Fruit fly (Drosophila melanogaster): ENCODE results near the gene Ip259.

The Ip259 gene

dm6 chr2L:10430802-10431476, 22.8 kb downstream of the Ip259 start, which contains the start of the genes Bug22 and TfIIB (continued):
- peak; percentile 5 for TF ChIP-seq CG3163 (GFP tag; optimal IDR thresholded peaks at IDR 0.05)
- TF ChIP-seq sc (optimal IDR thresholded peaks at IDR 0.05), result no peak
- no peak for TF ChIP-seq sc (GFP tag; optimal IDR thresholded peaks at IDR 0.05)
- TF ChIP-seq CrebB (tag; optimal IDR thresholded peaks at IDR 0.05), result peak; percentile 14
- peak; percentile 47 for TF ChIP-seq Fer1 (GFP tag; optimal IDR thresholded peaks at IDR 0.05)
- peak; percentile 27 for TF ChIP-seq CG8089 (GFP tag; optimal IDR thresholded peaks at IDR 0.05)
- TF ChIP-seq TFAM (GFP tag; optimal IDR thresholded peaks at IDR 0.05), result no peak
- TF ChIP-seq CG34376 (GFP tag; optimal IDR thresholded peaks at IDR 0.05), result peak; percentile 41
- TF ChIP-seq crp (GFP tag; optimal IDR thresholded peaks at IDR 0.05), result peak in 1 of 2 experiments; percentile 38
- peak; percentile 27 for TF ChIP-seq Bdp1 (GFP tag; optimal IDR thresholded peaks at IDR 0.05)
- no peak for TF ChIP-seq bigmax (GFP tag; optimal IDR thresholded peaks at IDR 0.05)
- TF ChIP-seq CG11247 (GFP tag; IDR thresholded peaks at IDR 0.05), result peak; percentile 58; the same call in 1 of the 2 replicates
- peak; percentile 74 for TF ChIP-seq Sry-δ (GFP tag; optimal IDR thresholded peaks at IDR 0.05)
- peak; percentile 62 for TF ChIP-seq CG13624 (GFP tag; optimal IDR thresholded peaks at IDR 0.05)
- TF ChIP-seq CG14860 (GFP tag; IDR thresholded peaks at IDR 0.05; ENCODE audit: partially characterized antibody), result 0 out of 3 replicates have a peak, but pooled peaks have one; percentile 49
- no peak for TF ChIP-seq kni (GFP tag; optimal IDR thresholded peaks at IDR 0.05)
- TF ChIP-seq CG8388 (GFP tag; optimal IDR thresholded peaks at IDR 0.05), result peak; percentile 45
- no peak for TF ChIP-seq CG12071 (GFP tag; optimal IDR thresholded peaks at IDR 0.05)
- TF ChIP-seq Doc2 (GFP tag; IDR thresholded peaks at IDR 0.05), result no peak
- peak; percentile 81 for TF ChIP-seq CHES-1-like (GFP tag; optimal IDR thresholded peaks at IDR 0.05)
- TF ChIP-seq Hand (GFP tag; optimal IDR thresholded peaks at IDR 0.05), result no peak
- no peak for TF ChIP-seq dmrt99B (tag; optimal IDR thresholded peaks at IDR 0.05)
- peak; percentile 94 for TF ChIP-seq Med (GFP tag)
- no peak for TF ChIP-seq Neu2 (GFP tag; optimal IDR thresholded peaks at IDR 0.05; ENCODE audit: borderline replicate concordance)
- peak; percentile 25 for TF ChIP-seq CG7987 (GFP tag; optimal IDR thresholded peaks at IDR 0.05)
- no peak for TF ChIP-seq CG8281 (tag; optimal IDR thresholded peaks at IDR 0.05)
- TF ChIP-seq CG10209 (GFP tag; optimal IDR thresholded peaks at IDR 0.05), result peak; percentile 52
- TF ChIP-seq CG4424 (GFP tag; optimal IDR thresholded peaks at IDR 0.05), result peak; percentile 75
- peak; percentile 28 for TF ChIP-seq CG12219 (GFP tag; optimal IDR thresholded peaks at IDR 0.05)
- no peak for TF ChIP-seq Usf (GFP tag; optimal IDR thresholded peaks at IDR 0.05)
- peak; percentile 76; the same call in 1 of the 2 replicates for TF ChIP-seq NFAT (GFP tag; IDR thresholded peaks at IDR 0.05)
- TF ChIP-seq Side (GFP tag; optimal IDR thresholded peaks at IDR 0.05), result peak; percentile 37
- no peak for TF ChIP-seq Hmr (GFP tag; optimal IDR thresholded peaks at IDR 0.05)
- TF ChIP-seq dpn (GFP tag; optimal IDR thresholded peaks at IDR 0.05), result peak; percentile 46 to 84
- peak; percentile 78 for TF ChIP-seq zfh1 (GFP tag; IDR thresholded peaks at IDR 0.05)
- TF ChIP-seq tx (GFP tag; optimal IDR thresholded peaks at IDR 0.05), result peak; percentile 46
- no peak for TF ChIP-seq sim (GFP tag; IDR thresholded peaks at IDR 0.05)
- TF ChIP-seq Dp (GFP tag; optimal IDR thresholded peaks at IDR 0.05), result peak; percentile 6
- TF ChIP-seq CG32532 (GFP tag; IDR thresholded peaks at IDR 0.05), result peak; percentile 74
- peak; percentile 45 for TF ChIP-seq mirr (GFP tag; optimal IDR thresholded peaks at IDR 0.05)
- TF ChIP-seq stc (GFP tag; IDR thresholded peaks at IDR 0.05), result peak; percentile 65
- TF ChIP-seq Max (GFP tag; optimal IDR thresholded peaks at IDR 0.05), result peak; percentile 85
- TF ChIP-seq Hey (tag; optimal IDR thresholded peaks at IDR 0.05), result no peak
- peak; percentile 57 to 93 for TF ChIP-seq Pdp1 (GFP tag; optimal IDR thresholded peaks at IDR 0.05)
- peak; percentile 50 for TF ChIP-seq Abd-B (GFP tag; optimal IDR thresholded peaks at IDR 0.05)
- no peak for TF ChIP-seq pan (optimal IDR thresholded peaks at IDR 0.05)
- TF ChIP-seq pan (GFP tag; optimal IDR thresholded peaks at IDR 0.05 in 1 of 2, IDR thresholded peaks at IDR 0.05 in 1 of 2), result peak in 1 of 2 experiments; percentile 76
- TF ChIP-seq prd (optimal IDR thresholded peaks at IDR 0.05), result no peak
- peak; percentile 68; the same call in 2 of the 3 replicates for TF ChIP-seq prd (GFP tag; IDR thresholded peaks at IDR 0.05)
- TF ChIP-seq CG9932 (GFP tag; IDR thresholded peaks at IDR 0.05), result peak; percentile 80
